Worm (Caenorhabditis elegans): ENCODE measurements around the gene ntc-1.

- TF ChIP-seq nhr-237 (tag; optimal IDR thresholded peaks at IDR 0.05) (no peak), blmp-1 (tag; optimal IDR thresholded peaks at IDR 0.05) (no peak), mab-5 (tag; optimal IDR thresholded peaks at IDR 0.05) (no peak), cnd-1 (tag; optimal IDR thresholded peaks at IDR 0.05) (no peak), mep-1 (tag; optimal IDR thresholded peaks at IDR 0.05) (no peak), nhr-12 (tag; optimal IDR thresholded peaks at IDR 0.05) (no peak), lsy-2 (tag; optimal IDR thresholded peaks at IDR 0.05) (no peak), ztf-11 (tag; optimal IDR thresholded peaks at IDR 0.05) (no peak), snpc-4 (tag; optimal IDR thresholded peaks at IDR 0.05) (no peak), ces-1 (GFP tag; optimal IDR thresholded peaks at IDR 0.05) (no peak), nhr-76 (tag; optimal IDR thresholded peaks at IDR 0.05) (no peak)
Observed at ce11 chrX:4821602-4822001, 44.3 kb upstream of the ntc-1 start.

Measured in whole organism, mixed stage, embryonic.